Worm (Caenorhabditis elegans): ENCODE results near the gene ceh-92.

ceh-92 gene

DNA sequence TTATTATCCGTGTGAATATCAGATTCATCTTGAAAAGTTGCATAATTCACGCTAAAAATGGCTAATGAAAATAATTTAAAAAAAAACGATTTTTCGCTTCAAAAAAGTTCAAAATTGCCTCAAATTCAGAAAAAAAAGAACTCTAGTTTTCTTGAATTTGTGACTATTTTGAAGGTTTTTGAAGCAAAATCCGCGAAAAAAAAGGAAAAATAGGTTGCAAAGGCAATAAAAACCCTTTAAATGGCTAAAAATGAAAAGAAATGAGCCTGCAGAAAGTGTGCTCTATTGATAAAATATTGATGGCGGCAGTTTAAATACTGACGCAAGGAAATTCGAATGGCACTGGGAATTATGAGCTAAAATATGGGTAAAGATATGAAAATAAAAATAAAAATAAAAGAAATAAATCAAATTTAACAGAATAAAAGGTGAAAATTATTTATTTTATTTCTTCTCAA is 943 bp upstream of the ceh-92 start, which contains the start of gene Y66D12A.7:
Gene Y66D12A.7, minus strand, starts transcription at position 51 of the 458 bp plus-strand sequence.
- no peak for TF ChIP-seq R02D3.7 (tag; optimal IDR thresholded peaks at IDR 0.05)
- TF ChIP-seq lin-15B (tag; optimal IDR thresholded peaks at IDR 0.05): peak; percentile 64
- no peak for TF ChIP-seq zag-1 (tag; optimal IDR thresholded peaks at IDR 0.05)
- TF ChIP-seq hmg-11 (tag; optimal IDR thresholded peaks at IDR 0.05): no peak
- TF ChIP-seq egl-5 (tag; optimal IDR thresholded peaks at IDR 0.05): peak; percentile 60
- TF ChIP-seq elt-1 (tag; optimal IDR thresholded peaks at IDR 0.05): no peak
- no peak for TF ChIP-seq fos-1 (tag; optimal IDR thresholded peaks at IDR 0.05)
- TF ChIP-seq nhr-43 (tag; optimal IDR thresholded peaks at IDR 0.05; ENCODE audit: poor library complexity, severe bottlenecking): no peak
- TF ChIP-seq aly-2 (tag; optimal IDR thresholded peaks at IDR 0.05): no peak
- peak; percentile 55 for TF ChIP-seq pha-4 (tag; optimal IDR thresholded peaks at IDR 0.05)
- TF ChIP-seq ztf-11 (tag; optimal IDR thresholded peaks at IDR 0.05): no peak
- TF ChIP-seq elt-3 (tag; optimal IDR thresholded peaks at IDR 0.05): no peak
- TF ChIP-seq nfya-1 (tag; optimal IDR thresholded peaks at IDR 0.05; ENCODE audit: insufficient read depth): peak; percentile 44
- no peak for TF ChIP-seq nhr-67 (tag; optimal IDR thresholded peaks at IDR 0.05)
- TF ChIP-seq snpc-4 (tag; optimal IDR thresholded peaks at IDR 0.05): no peak
- no peak for TF ChIP-seq sea-2 (GFP tag; optimal IDR thresholded peaks at IDR 0.05)
- TF ChIP-seq elt-2 (tag; optimal IDR thresholded peaks at IDR 0.05): no peak
- no peak for TF ChIP-seq fkh-2 (tag; optimal IDR thresholded peaks at IDR 0.05)
- peak; percentile 1 for TF ChIP-seq pqm-1 (tag; optimal IDR thresholded peaks at IDR 0.05)
- no peak for TF ChIP-seq nhr-11 (tag; optimal IDR thresholded peaks at IDR 0.05)
- no peak for TF ChIP-seq nhr-76 (tag; optimal IDR thresholded peaks at IDR 0.05)

DNA sequence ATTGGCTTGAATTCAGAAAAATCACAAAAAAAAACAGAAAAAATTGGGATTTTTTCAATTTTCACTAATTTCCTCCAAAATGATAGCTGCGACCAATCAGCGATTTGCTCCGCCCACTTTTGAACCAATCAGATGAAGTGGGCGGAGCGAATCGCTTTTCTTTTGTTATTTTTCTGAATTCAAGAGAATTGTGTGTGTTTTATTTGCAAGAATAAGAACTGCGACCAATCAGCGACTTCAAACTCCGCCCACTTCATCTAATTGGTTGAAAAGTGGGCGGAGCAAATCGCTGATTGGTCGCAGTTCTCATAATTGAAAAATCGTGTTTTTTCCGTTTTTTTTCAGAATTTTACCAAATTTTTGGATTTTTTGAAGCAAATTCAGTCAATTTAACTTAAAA is 1.2 kb downstream of the ceh-92 start:
- TF ChIP-seq nfya-1 (tag; optimal IDR thresholded peaks at IDR 0.05; ENCODE audit: insufficient read depth): peak; percentile 86
- no peak for TF ChIP-seq fos-1 (tag; optimal IDR thresholded peaks at IDR 0.05)

DNA sequence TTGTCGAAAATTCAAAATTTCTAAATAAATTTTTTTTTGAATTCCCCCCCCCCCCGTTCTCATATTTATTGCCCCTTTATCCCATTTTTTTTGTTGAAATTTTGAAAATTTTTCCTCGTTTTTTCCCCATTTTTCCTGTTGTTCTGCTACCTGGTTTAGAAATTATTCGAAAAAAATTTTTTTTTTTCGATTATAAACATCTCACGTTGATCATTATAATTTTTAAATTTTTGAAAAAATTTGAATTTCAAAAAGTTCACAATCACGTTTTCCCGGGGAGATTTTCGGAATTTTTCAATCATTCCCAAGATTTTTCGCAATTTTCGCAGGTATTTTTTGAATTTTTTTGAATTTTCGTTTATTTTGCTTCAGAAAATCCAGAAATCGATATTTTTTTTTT is 7.5 kb downstream of the ceh-92 start, which contains the start of gene Y66D12A.3:
Gene Y66D12A.3, plus strand, starts transcription at position 301 of the 400 bp plus-strand sequence.
- no peak for TF ChIP-seq nhr-237 (tag; optimal IDR thresholded peaks at IDR 0.05)
- TF ChIP-seq lin-39 (tag; optimal IDR thresholded peaks at IDR 0.05): no peak
- no peak for TF ChIP-seq fkh-2 (tag; optimal IDR thresholded peaks at IDR 0.05)

DNA sequence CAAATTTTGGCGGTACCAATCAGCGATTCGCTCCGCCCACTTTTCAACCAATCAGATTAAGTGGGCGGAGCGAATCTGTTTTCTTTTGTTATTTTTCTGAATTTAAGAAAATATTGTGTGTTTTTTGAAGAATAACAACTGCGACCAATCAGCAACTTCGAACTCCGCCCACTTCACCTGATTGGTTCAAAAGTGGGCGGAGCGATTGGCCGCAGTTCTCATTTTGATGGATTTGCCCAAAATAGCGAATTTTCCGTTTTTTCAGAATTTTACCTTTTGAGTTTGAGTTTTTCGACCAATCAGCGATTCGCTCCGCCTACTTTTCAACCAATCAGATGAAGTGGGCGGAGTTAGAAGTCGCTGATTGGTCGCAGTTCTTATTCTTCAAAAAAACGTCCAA is 7.9 kb downstream of the ceh-92 start:
- TF ChIP-seq nfya-1 (tag; optimal IDR thresholded peaks at IDR 0.05; ENCODE audit: insufficient read depth) (peak; percentile 65), eor-1 (tag; optimal IDR thresholded peaks at IDR 0.05) (no peak)

DNA sequence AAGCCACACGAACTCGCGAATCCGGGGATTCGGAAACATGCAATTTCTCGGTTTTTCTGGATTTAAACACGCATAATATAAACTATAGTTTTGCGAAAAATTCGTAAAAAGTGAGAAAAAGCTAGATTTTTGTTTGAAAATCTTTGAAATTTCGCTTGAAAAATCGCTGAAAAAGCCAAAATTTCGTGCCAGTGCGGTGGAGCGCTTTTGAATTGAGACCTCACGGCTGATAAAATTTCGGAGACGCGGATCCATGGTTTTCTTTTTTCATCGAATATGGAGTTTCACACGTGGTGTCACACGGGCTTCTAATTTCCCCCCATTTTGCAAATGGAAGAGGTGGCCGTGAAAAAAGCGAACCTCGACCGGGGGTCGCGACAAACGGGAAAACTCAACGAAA is 8.9 kb downstream of the ceh-92 start:
- TF ChIP-seq zag-1 (tag; optimal IDR thresholded peaks at IDR 0.05): no peak
- TF ChIP-seq ama-1 (optimal IDR thresholded peaks at IDR 0.05): no peak
- no peak for TF ChIP-seq hmg-11 (tag; optimal IDR thresholded peaks at IDR 0.05)
- no peak for TF ChIP-seq nhr-12 (tag; optimal IDR thresholded peaks at IDR 0.05)
- TF ChIP-seq nhr-43 (tag; optimal IDR thresholded peaks at IDR 0.05; ENCODE audit: poor library complexity, severe bottlenecking): no peak
- TF ChIP-seq lin-39 (tag; optimal IDR thresholded peaks at IDR 0.05): no peak
- no peak for TF ChIP-seq nhr-25 (tag; optimal IDR thresholded peaks at IDR 0.05)
- no peak for TF ChIP-seq nhr-77 (tag; optimal IDR thresholded peaks at IDR 0.05)
- no peak for TF ChIP-seq pqm-1 (tag; optimal IDR thresholded peaks at IDR 0.05)
- no peak for TF ChIP-seq daf-12 (tag; optimal IDR thresholded peaks at IDR 0.05)
- no peak for TF ChIP-seq fkh-2 (tag; optimal IDR thresholded peaks at IDR 0.05)
- TF ChIP-seq mdl-1 (tag; optimal IDR thresholded peaks at IDR 0.05): no peak
- TF ChIP-seq elt-3 (tag; optimal IDR thresholded peaks at IDR 0.05): no peak
- TF ChIP-seq eor-1 (tag; optimal IDR thresholded peaks at IDR 0.05): no peak
- TF ChIP-seq unc-39 (tag; optimal IDR thresholded peaks at IDR 0.05): no peak
- TF ChIP-seq skn-1 (tag; optimal IDR thresholded peaks at IDR 0.05): no peak
- no peak for TF ChIP-seq sea-2 (GFP tag; optimal IDR thresholded peaks at IDR 0.05)
- no peak for TF ChIP-seq ztf-4 (tag; optimal IDR thresholded peaks at IDR 0.05)
- no peak for TF ChIP-seq elt-1 (tag; optimal IDR thresholded peaks at IDR 0.05)
- no peak for TF ChIP-seq nhr-11 (tag; optimal IDR thresholded peaks at IDR 0.05)

DNA sequence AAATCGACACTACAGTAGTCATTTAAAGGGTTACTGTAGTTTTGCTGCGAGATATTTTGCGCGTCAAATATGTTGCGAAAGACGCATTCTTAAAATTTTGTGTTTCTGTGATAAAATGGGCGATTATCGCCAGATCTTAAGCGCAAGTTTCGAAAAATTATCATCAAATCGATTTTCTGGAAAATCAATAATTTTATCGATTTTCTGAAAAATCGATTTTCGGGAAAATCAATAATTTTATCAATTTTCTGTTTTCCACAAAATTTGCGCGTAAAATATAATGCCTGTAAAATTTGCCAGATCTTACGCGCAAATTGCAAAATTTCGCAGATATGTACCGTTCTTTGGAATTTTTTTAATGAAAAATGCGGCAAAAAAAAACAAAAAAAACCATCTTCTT is 10.7 kb downstream of the ceh-92 start:
- TF ChIP-seq fos-1 (tag; optimal IDR thresholded peaks at IDR 0.05): no peak
- peak; percentile 83 for TF ChIP-seq ceh-28 (tag; optimal IDR thresholded peaks at IDR 0.05)
- TF ChIP-seq fkh-10 (GFP tag; optimal IDR thresholded peaks at IDR 0.05): no peak
- TF ChIP-seq sea-2 (GFP tag; optimal IDR thresholded peaks at IDR 0.05): no peak

Data from whole organism, L3 larva.